Fruit fly (Drosophila melanogaster) whole organism: ENCODE measurements around the gene CG7966.

Experiments used
- CG8478 ChIP-seq: fragments of >200 bp; optimal IDR thresholded peaks from 2 replicates; lab custom pipeline; 2018; ENCODE audit warnings: inconsistent platforms
- psq ChIP-seq: fragments of >200 bp; optimal IDR thresholded peaks from 2 replicates; lab custom pipeline; 2017

- TF ChIP-seq CG8478 (lab: Kevin White, UChicago) = no peak
- TF ChIP-seq psq (lab: Kevin White, UChicago) = no peak
Observed at dm6 chr3R:13018284-13018900, 32.9 kb downstream of the CG7966 start.
